Fruit fly (Drosophila melanogaster) Kc167 (cell line): ENCODE measurements around the gene Nmdar1.

Experiments
- Myc ChIP-seq: fragments of >200 bp; optimal IDR thresholded peaks from 2 replicates; lab custom pipeline; 2017; ENCODE audit warnings: missing external identifiers
- Sin3A ChIP-seq: fragments of >200 bp; optimal IDR thresholded peaks from 2 replicates; lab custom pipeline; 2018; ENCODE audit warnings: missing external identifiers
- h ChIP-seq: fragments of >200 bp; optimal IDR thresholded peaks from 3 replicates; lab custom pipeline; 2018; ENCODE audit warnings: missing external identifiers
- insv ChIP-seq: fragments of >200 bp; optimal IDR thresholded peaks from 3 replicates; lab custom pipeline; 2018; ENCODE audit warnings: missing external identifiers
- psq ChIP-seq: fragments of >200 bp; optimal IDR thresholded peaks from 2 replicates; lab custom pipeline; 2017; ENCODE audit warnings: missing external identifiers
- ttk ChIP-seq: sonication (Bioruptor generic); optimal IDR thresholded peaks from 2 replicates; lab custom pipeline; 2017; ENCODE audit warnings: missing external identifiers

Nmdar1 gene

DNA sequence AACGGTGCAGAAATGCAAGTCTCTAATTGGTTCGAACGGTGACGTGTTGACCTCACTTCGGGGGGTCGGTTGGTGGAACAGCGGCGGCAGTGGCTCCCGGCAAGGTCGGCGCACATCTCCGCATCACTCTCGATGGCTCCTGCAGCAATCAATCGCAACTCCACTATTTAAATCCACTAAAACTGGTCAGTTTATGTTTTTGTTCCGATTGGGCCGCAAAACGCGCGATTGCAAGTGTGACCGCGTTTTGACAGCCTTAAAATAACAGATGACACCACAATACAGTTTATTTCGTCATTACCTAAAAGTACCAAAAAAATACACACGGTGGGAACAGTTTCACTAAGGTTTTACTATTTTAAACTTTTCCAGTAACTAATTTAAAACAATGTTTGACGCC, 58.6 kb downstream of the Nmdar1 start, which contains the start of gene PEK:
TSS of gene PEK (minus strand) at position 273 of the 400 bp plus-strand sequence.
- no peak for TF ChIP-seq Sin3A (lab: Kevin White, UChicago)
- no peak for TF ChIP-seq Myc (lab: Kevin White, UChicago)
- TF ChIP-seq h (lab: Kevin White, UChicago): no peak
- TF ChIP-seq ttk (lab: Kevin White, UChicago): no peak
- TF ChIP-seq psq (lab: Kevin White, UChicago): no peak
- TF ChIP-seq insv (lab: Kevin White, UChicago): no peak

DNA sequence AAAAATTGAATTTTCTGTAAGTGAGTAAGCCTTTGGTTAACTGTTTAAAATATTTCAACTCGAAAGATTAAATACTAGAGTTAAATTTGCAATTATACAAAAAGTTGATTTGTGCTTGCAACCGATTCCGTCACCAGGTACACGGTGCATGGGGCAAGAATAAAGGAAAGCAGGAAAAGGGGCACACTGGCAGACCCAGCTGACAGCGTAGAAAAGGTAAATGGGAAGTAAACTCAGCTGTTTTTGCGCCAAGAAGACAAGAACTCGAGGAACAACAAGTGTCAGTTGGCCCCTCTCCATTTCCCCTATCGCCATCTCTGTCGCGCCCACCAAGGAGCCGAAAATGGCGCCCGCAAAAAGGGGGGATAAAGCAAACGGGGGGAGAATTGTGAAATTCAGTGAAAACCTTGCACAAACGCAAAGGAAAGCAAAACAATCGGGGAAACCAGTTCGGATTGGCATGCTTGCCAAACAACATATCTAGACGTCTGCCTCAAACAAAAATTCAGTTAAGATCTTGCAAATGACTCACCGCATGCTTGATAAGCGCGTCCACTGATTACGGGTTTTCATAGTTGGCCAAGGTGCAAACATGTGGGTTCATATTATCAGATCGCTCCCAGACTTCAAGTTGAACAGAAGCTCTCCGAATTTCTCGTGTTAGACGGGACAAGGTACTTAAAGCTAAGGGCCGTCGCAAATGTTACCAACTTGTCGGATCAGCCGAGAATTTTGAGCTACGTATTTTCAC, 59.8 kb downstream of the Nmdar1 start:
- TF ChIP-seq ttk (lab: Kevin White, UChicago): no peak
- TF ChIP-seq psq (lab: Kevin White, UChicago): no peak
- TF ChIP-seq Myc (lab: Kevin White, UChicago): no peak
- TF ChIP-seq insv (lab: Kevin White, UChicago): no peak
- TF ChIP-seq Sin3A (lab: Kevin White, UChicago): no peak
